Worm (Caenorhabditis elegans): ENCODE results near the gene F21G4.5.

DNA sequence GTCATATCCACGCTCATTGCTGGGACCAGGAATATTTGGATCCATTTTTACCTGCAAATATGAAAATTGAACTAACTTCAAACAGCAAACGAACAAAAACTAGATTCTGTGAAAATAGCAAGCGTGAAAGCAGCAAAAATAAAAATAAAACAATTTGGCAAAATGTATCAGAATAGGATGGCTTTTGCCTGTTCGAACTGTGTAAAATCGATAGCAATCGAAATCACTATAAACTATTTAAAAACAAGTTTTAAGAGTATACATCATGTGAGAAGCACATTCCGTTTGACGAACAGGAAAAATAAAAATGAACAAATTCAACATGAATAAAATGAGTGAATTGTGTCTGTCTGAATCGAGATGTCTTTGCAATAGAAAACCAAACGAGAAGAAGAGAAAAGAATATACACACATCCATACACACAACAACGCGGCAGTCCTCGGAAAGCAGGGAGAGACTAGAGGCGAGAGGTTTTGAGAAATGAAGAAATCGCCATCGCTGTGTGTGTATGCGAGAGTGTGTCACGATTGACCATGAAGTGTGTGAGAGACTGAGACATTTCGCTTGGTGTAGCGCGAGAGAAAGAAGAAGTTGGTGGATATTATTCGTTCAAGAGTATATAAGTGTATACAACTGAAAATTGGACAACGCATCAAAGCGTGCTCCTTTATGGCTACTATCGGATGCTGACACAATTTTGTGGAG, 6.4 kb upstream of the F21G4.5 start, which contains the start of gene phf-34:
- TF ChIP-seq ces-1 (GFP tag; optimal IDR thresholded peaks at IDR 0.05) (peak; percentile 66), unc-62 (GFP tag; optimal IDR thresholded peaks at IDR 0.05) (peak; percentile 37), flh-1 (GFP tag; optimal IDR thresholded peaks at IDR 0.05) (no peak), nhr-237 (tag; optimal IDR thresholded peaks at IDR 0.05) (no peak), elt-1 (tag; optimal IDR thresholded peaks at IDR 0.05; ENCODE audit: borderline replicate concordance, insufficient read depth) (no peak), mep-1 (tag; optimal IDR thresholded peaks at IDR 0.05) (peak; percentile 22), lsy-2 (tag; optimal IDR thresholded peaks at IDR 0.05) (no peak), ztf-11 (tag; optimal IDR thresholded peaks at IDR 0.05) (no peak), hlh-1 (tag; optimal IDR thresholded peaks at IDR 0.05) (peak; percentile 35), tbx-8 (GFP tag; optimal IDR thresholded peaks at IDR 0.05) (no peak)

Data from whole organism, mixed stage, embryonic.